Fruit fly (Drosophila melanogaster): ENCODE results near the gene CrebA.
A peak's percentile ranks its signal among the peaks of the same experiment; 100 is the strongest.

CrebA gene

dm6 chr3L:15589746-15590145, 54.6 kb downstream of the CrebA start (continued):
- no peak for TF ChIP-seq MTF-1 (GFP tag; optimal IDR thresholded peaks at IDR 0.05; ENCODE audit: borderline replicate concordance)
- TF ChIP-seq CG6254 (GFP tag; optimal IDR thresholded peaks at IDR 0.05) = no peak
- no peak for TF ChIP-seq CG15696 (tag; optimal IDR thresholded peaks at IDR 0.05)
- TF ChIP-seq prd (optimal IDR thresholded peaks at IDR 0.05) = no peak
- TF ChIP-seq prd (GFP tag; IDR thresholded peaks at IDR 0.05) = 0 out of 3 replicates have a peak, but pooled peaks have one; percentile 11
- no peak for TF ChIP-seq CG11504 (tag; optimal IDR thresholded peaks at IDR 0.05)
- TF ChIP-seq ase (GFP tag; IDR thresholded peaks at IDR 0.05) = no peak
- TF ChIP-seq CG4282 (GFP tag; optimal IDR thresholded peaks at IDR 0.05) = no peak
- TF ChIP-seq pb (GFP tag; optimal IDR thresholded peaks at IDR 0.05) = peak; percentile 29
- TF ChIP-seq jumu (GFP tag; optimal IDR thresholded peaks at IDR 0.05) = peak; percentile 5
- TF ChIP-seq nau (GFP tag; optimal IDR thresholded peaks at IDR 0.05) = no peak
- TF ChIP-seq Ets97D (GFP tag; optimal IDR thresholded peaks at IDR 0.05) = no peak
- TF ChIP-seq gce (GFP tag; IDR thresholded peaks at IDR 0.05) = no peak
- TF ChIP-seq CG18764 (GFP tag; optimal IDR thresholded peaks at IDR 0.05) = no peak
- no peak for TF ChIP-seq Dip3 (GFP tag; optimal IDR thresholded peaks at IDR 0.05)
- TF ChIP-seq Lim3 (GFP tag; IDR thresholded peaks at IDR 0.05) = no peak
- no peak for TF ChIP-seq MESR4 (GFP tag; optimal IDR thresholded peaks at IDR 0.05)
- no peak for TF ChIP-seq hb (GFP tag; IDR thresholded peaks at IDR 0.05; ENCODE audit: partially characterized antibody)
- 0 out of 2 replicates have a peak, but pooled peaks have one; percentile 40 for TF ChIP-seq CG32772 (GFP tag; IDR thresholded peaks at IDR 0.05)
- no peak for TF ChIP-seq toy (GFP tag; IDR thresholded peaks at IDR 0.05)
- TF ChIP-seq Ada2b (GFP tag; IDR thresholded peaks at IDR 0.05) = 0 out of 2 replicates have a peak, but pooled peaks have one; percentile 23
- TF ChIP-seq CG14667 (GFP tag; IDR thresholded peaks at IDR 0.05) = no peak
- TF ChIP-seq CG12744 (GFP tag; optimal IDR thresholded peaks at IDR 0.05) = no peak
- TF ChIP-seq CG14441 (GFP tag; IDR thresholded peaks at IDR 0.05) = no peak
- TF ChIP-seq CG1529 (GFP tag; optimal IDR thresholded peaks at IDR 0.05) = no peak
- TF ChIP-seq CG13775 (GFP tag; optimal IDR thresholded peaks at IDR 0.05) = no peak
- TF ChIP-seq CG2678 (tag; optimal IDR thresholded peaks at IDR 0.05) = no peak
- TF ChIP-seq sob (GFP tag; IDR thresholded peaks at IDR 0.05) = 0 out of 2 replicates have a peak, but pooled peaks have one; percentile 15
- TF ChIP-seq Hsf (GFP tag; optimal IDR thresholded peaks at IDR 0.05) = no peak
- no peak for TF ChIP-seq CoRest (tag; optimal IDR thresholded peaks at IDR 0.05)
- TF ChIP-seq CG2889 (GFP tag; IDR thresholded peaks at IDR 0.05) = no peak
- TF ChIP-seq hkb (optimal IDR thresholded peaks at IDR 0.05) = no peak
- TF ChIP-seq hkb (GFP tag; IDR thresholded peaks at IDR 0.05) = no peak
- no peak for TF ChIP-seq CG1233 (GFP tag; optimal IDR thresholded peaks at IDR 0.05)
- TF ChIP-seq MBD-R2 (GFP tag; IDR thresholded peaks at IDR 0.05) = no peak
- TF ChIP-seq CG8478 (optimal IDR thresholded peaks at IDR 0.05) = no peak
- TF ChIP-seq insv (GFP tag; optimal IDR thresholded peaks at IDR 0.05) = no peak
- no peak for TF ChIP-seq CG15269 (tag; optimal IDR thresholded peaks at IDR 0.05)
- no peak for TF ChIP-seq CG31365 (tag; optimal IDR thresholded peaks at IDR 0.05)
- TF ChIP-seq CG11696 (GFP tag; IDR thresholded peaks at IDR 0.05) = peak; percentile 81
- TF ChIP-seq Atf6 (GFP tag; IDR thresholded peaks at IDR 0.05) = no peak
- TF ChIP-seq CG14710 (tag; optimal IDR thresholded peaks at IDR 0.05) = no peak
- TF ChIP-seq row (GFP tag; IDR thresholded peaks at IDR 0.05) = peak; percentile 17; the same call in 1 of the 3 replicates
- no peak for TF ChIP-seq CG15479 (GFP tag; optimal IDR thresholded peaks at IDR 0.05)
- TF ChIP-seq gem (tag; optimal IDR thresholded peaks at IDR 0.05) = no peak
- TF ChIP-seq ATbp (GFP tag; optimal IDR thresholded peaks at IDR 0.05) = no peak

Data from whole organism, embryonic.